Worm (Caenorhabditis elegans) whole organism, midembryonic: ENCODE data around the gene T25B2.1.

Experiments used
- flt-1 ChIP-seq: fragments of 200-800 bp; sonication (Bioruptor generic); IDR thresholded peaks from 2 replicates; pipeline ENCODE4 v1.3.6; 2022; ENCODE audit warnings: missing genetic modification characterization, missing compliant biosample characterization
- klf-2 ChIP-seq: fragments of 200-800 bp; sonication (Bioruptor generic); conservative IDR thresholded peaks from 2 replicates; pipeline ENCODE4 v1.3.6; 2022; ENCODE audit warnings: missing genetic modification reagents, missing genetic modification characterization, missing compliant biosample characterization
- med-1 ChIP-seq: sonication (generic microtip); optimal IDR thresholded peaks from 2 replicates; lab custom pipeline; 2017; ENCODE audit warnings: missing genetic modification characterization, mild to moderate bottlenecking, missing compliant biosample characterization, antibody characterized with exemption, missing genetic modification reagents; ENCODE audit not compliant: insufficient read depth
- ref-1 ChIP-seq: fragments of 200-800 bp; sonication (Bioruptor generic); conservative IDR thresholded peaks from 2 replicates; pipeline ENCODE4 v1.3.6; 2022; ENCODE audit warnings: missing genetic modification reagents, missing genetic modification characterization, missing compliant biosample characterization
- tab-1 ChIP-seq: fragments of 200-800 bp; sonication (Bioruptor generic); IDR thresholded peaks from 2 replicates; pipeline ENCODE4 v1.3.6; 2022; ENCODE audit warnings: missing genetic modification characterization, missing compliant biosample characterization

ce11 chrX:6173656-6174055 is at the start of gene T25B2.1:
- TF ChIP-seq ref-1 (GFP tag; lab: Robert Waterston, UW), result no peak
- TF ChIP-seq med-1, result no peak
- TF ChIP-seq klf-2 (GFP tag; lab: Robert Waterston, UW), result no peak
- no peak for TF ChIP-seq tab-1 (GFP tag; lab: Robert Waterston, UW)
- no peak for TF ChIP-seq flt-1 (GFP tag; lab: Robert Waterston, UW)
